Worm (Caenorhabditis elegans) whole organism, midembryonic: ENCODE data around the gene F41H10.1.
A peak's percentile ranks its signal among the peaks of the same experiment; 100 is the strongest.

Source experiments
- T22C8.4 ChIP-seq: fragments of 200-800 bp; sonication (Bioruptor generic); IDR thresholded peaks from 2 replicates; pipeline ENCODE4 v1.3.6; 2022; ENCODE audit warnings: missing genetic modification characterization, missing compliant biosample characterization
- cog-1 ChIP-seq: sonication (generic microtip); optimal IDR thresholded peaks from 2 replicates; lab custom pipeline; 2016; ENCODE audit warnings: missing genetic modification characterization, missing compliant biosample characterization
- flt-1 ChIP-seq: fragments of 200-800 bp; sonication (Bioruptor generic); IDR thresholded peaks from 2 replicates; pipeline ENCODE4 v1.3.6; 2022; ENCODE audit warnings: missing genetic modification characterization, missing compliant biosample characterization
- klf-2 ChIP-seq: fragments of 200-800 bp; sonication (Bioruptor generic); conservative IDR thresholded peaks from 2 replicates; pipeline ENCODE4 v1.3.6; 2022; ENCODE audit warnings: missing genetic modification reagents, missing genetic modification characterization, missing compliant biosample characterization
- med-1 ChIP-seq: sonication (generic microtip); optimal IDR thresholded peaks from 2 replicates; lab custom pipeline; 2017; ENCODE audit warnings: missing genetic modification characterization, mild to moderate bottlenecking, missing compliant biosample characterization, antibody characterized with exemption, missing genetic modification reagents; ENCODE audit not compliant: insufficient read depth
- ref-1 ChIP-seq: fragments of 200-800 bp; sonication (Bioruptor generic); conservative IDR thresholded peaks from 2 replicates; pipeline ENCODE4 v1.3.6; 2022; ENCODE audit warnings: missing genetic modification reagents, missing genetic modification characterization, missing compliant biosample characterization
- tab-1 ChIP-seq: fragments of 200-800 bp; sonication (Bioruptor generic); IDR thresholded peaks from 2 replicates; pipeline ENCODE4 v1.3.6; 2022; ENCODE audit warnings: missing genetic modification characterization, missing compliant biosample characterization
- ztf-23 ChIP-seq: fragments of 200-800 bp; sonication (Bioruptor generic); IDR thresholded peaks from 2 replicates; pipeline ENCODE4 v1.3.6; 2022; ENCODE audit warnings: missing genetic modification reagents, missing genetic modification characterization, missing compliant biosample characterization
- ztf-29 ChIP-seq: fragments of 200-800 bp; sonication (Bioruptor generic); IDR thresholded peaks from 2 replicates; pipeline ENCODE4 v1.3.6; 2022; ENCODE audit warnings: missing genetic modification reagents, missing genetic modification characterization, missing compliant biosample characterization

Gene F41H10.1

ce11 chrIV:5354564-5354963, 28.1 kb upstream of the F41H10.1 start:
- no peak for TF ChIP-seq cog-1 (tag; lab: Kevin White, UChicago)
- TF ChIP-seq tab-1: no peak
- TF ChIP-seq flt-1: no peak
- no peak for TF ChIP-seq ztf-23 (GFP tag; lab: Robert Waterston, UW)
- TF ChIP-seq T22C8.4 (GFP tag; lab: Robert Waterston, UW): no peak
- TF ChIP-seq klf-2 (GFP tag; lab: Robert Waterston, UW): no peak
- TF ChIP-seq med-1 (GFP tag; lab: Kevin White, UChicago): no peak
- no peak for TF ChIP-seq ztf-29 (GFP tag; lab: Robert Waterston, UW)
- TF ChIP-seq ref-1 (GFP tag; lab: Robert Waterston, UW): no peak

- TF ChIP-seq ztf-23 (GFP tag; lab: Robert Waterston, UW) (no peak), flt-1 (no peak), tab-1 (no peak), med-1 (GFP tag; lab: Kevin White, UChicago) (no peak), cog-1 (tag; lab: Kevin White, UChicago) (no peak), ztf-29 (GFP tag; lab: Robert Waterston, UW) (no peak), T22C8.4 (GFP tag; lab: Robert Waterston, UW) (no peak), klf-2 (GFP tag; lab: Robert Waterston, UW) (no peak), ref-1 (GFP tag; lab: Robert Waterston, UW) (no peak)
Observed at ce11 chrIV:5360533-5360932, 22.2 kb upstream of the F41H10.1 start, which contains the start of gene F41H10.5. F41H10.5 (plus strand) TSS chrIV:5360907.

ce11 chrIV:5364135-5364609, 18.5 kb upstream of the F41H10.1 start, which contains the start of the genes hda-6 and F41H10.4:
hda-6 (minus strand) TSS chrIV:5364306.
F41H10.4 (plus strand) TSS chrIV:5364559.
- TF ChIP-seq ztf-23 (GFP tag; lab: Robert Waterston, UW) (no peak), med-1 (GFP tag; lab: Kevin White, UChicago) (no peak), klf-2 (GFP tag; lab: Robert Waterston, UW) (no peak), tab-1 (no peak), flt-1 (no peak), ztf-29 (GFP tag; lab: Robert Waterston, UW) (no peak), cog-1 (tag; lab: Kevin White, UChicago) (no peak), T22C8.4 (GFP tag; lab: Robert Waterston, UW) (no peak), ref-1 (GFP tag; lab: Robert Waterston, UW) (no peak)

- no peak for TF ChIP-seq klf-2 (GFP tag; lab: Robert Waterston, UW)
- no peak for TF ChIP-seq flt-1
- no peak for TF ChIP-seq med-1 (GFP tag; lab: Kevin White, UChicago)
- no peak for TF ChIP-seq ref-1 (GFP tag; lab: Robert Waterston, UW)
Observed at ce11 chrIV:5366567-5366966, 16.1 kb upstream of the F41H10.1 start, which contains the start of gene sand-1. sand-1 (plus strand) TSS chrIV:5366867.

ce11 chrIV:5367899-5368298, 14.8 kb upstream of the F41H10.1 start:
- TF ChIP-seq klf-2 (GFP tag; lab: Robert Waterston, UW) (no peak), med-1 (GFP tag; lab: Kevin White, UChicago) (no peak), cog-1 (tag; lab: Kevin White, UChicago) (no peak)

ce11 chrIV:5368860-5369259, 13.8 kb upstream of the F41H10.1 start:
- TF ChIP-seq tab-1 (no peak), T22C8.4 (GFP tag; lab: Robert Waterston, UW) (peak; percentile 68), ztf-29 (GFP tag; lab: Robert Waterston, UW) (no peak)

- no peak for TF ChIP-seq tab-1
Observed at ce11 chrIV:5369414-5369813, 13.3 kb upstream of the F41H10.1 start, which contains the start of gene F41H10.3. F41H10.3 (plus strand) TSS chrIV:5369801.

ce11 chrIV:5370914-5371313, 11.8 kb upstream of the F41H10.1 start:
- TF ChIP-seq T22C8.4 (GFP tag; lab: Robert Waterston, UW) (peak; percentile 57; the same call in 1 of the 2 replicates), ref-1 (GFP tag; lab: Robert Waterston, UW) (0 out of 2 replicates have a peak, but pooled peaks have one; percentile 19), klf-2 (GFP tag; lab: Robert Waterston, UW) (no peak), cog-1 (tag; lab: Kevin White, UChicago) (peak; percentile 26), ztf-23 (GFP tag; lab: Robert Waterston, UW) (0 out of 2 replicates have a peak, but pooled peaks have one; percentile 25), flt-1 (peak; percentile 85), tab-1 (peak; percentile 39; the same call in 1 of the 2 replicates), med-1 (GFP tag; lab: Kevin White, UChicago) (peak; percentile 34), ztf-29 (GFP tag; lab: Robert Waterston, UW) (0 out of 2 replicates have a peak, but pooled peaks have one; percentile 29)

- TF ChIP-seq med-1 (GFP tag; lab: Kevin White, UChicago) (no peak), ztf-29 (GFP tag; lab: Robert Waterston, UW) (no peak), flt-1 (no peak), cog-1 (tag; lab: Kevin White, UChicago) (no peak), ref-1 (GFP tag; lab: Robert Waterston, UW) (no peak), klf-2 (GFP tag; lab: Robert Waterston, UW) (no peak), T22C8.4 (GFP tag; lab: Robert Waterston, UW) (no peak), tab-1 (no peak), ztf-23 (GFP tag; lab: Robert Waterston, UW) (no peak)
Observed at ce11 chrIV:5374321-5374720, 8.4 kb upstream of the F41H10.1 start.

ce11 chrIV:5374946-5375345, 7.8 kb upstream of the F41H10.1 start:
- no peak for TF ChIP-seq ztf-29 (GFP tag; lab: Robert Waterston, UW)
- no peak for TF ChIP-seq med-1 (GFP tag; lab: Kevin White, UChicago)
- no peak for TF ChIP-seq ztf-23 (GFP tag; lab: Robert Waterston, UW)
- no peak for TF ChIP-seq T22C8.4 (GFP tag; lab: Robert Waterston, UW)
- TF ChIP-seq cog-1 (tag; lab: Kevin White, UChicago): no peak
- no peak for TF ChIP-seq flt-1
- no peak for TF ChIP-seq ref-1 (GFP tag; lab: Robert Waterston, UW)
- TF ChIP-seq klf-2 (GFP tag; lab: Robert Waterston, UW): no peak
- TF ChIP-seq tab-1: no peak
